Fruit fly (Drosophila melanogaster) whole organism, wandering third instar larva: ENCODE data around the gene Glut1.

Source experiments
- dl ChIP-seq, 2 experiments: fragments of 175-275, 200-275 bp in 1 of 2; fragments of 200-275 bp in 1 of 2; sonication (Bioruptor generic); optimal IDR thresholded peaks; lab custom pipeline; 2018; ENCODE audit warnings: mild to moderate bottlenecking in 2 of 2, missing biosample characterization in 2 of 2, missing genetic modification characterization in 2 of 2, moderate library complexity in 2 of 2; ENCODE audit not compliant: partially characterized antibody in 2 of 2, insufficient read depth in 1 of 2
- fru ChIP-seq: fragments of 200-800 bp; sonication (Bioruptor generic); optimal IDR thresholded peaks from 3 replicates; lab custom pipeline; 2016; ENCODE audit warnings: missing biosample characterization, mild to moderate bottlenecking, missing genetic modification characterization
- lola ChIP-seq: fragments of >200 bp; optimal IDR thresholded peaks from 2 replicates; lab custom pipeline; 2017; ENCODE audit warnings: missing biosample characterization, missing genetic modification characterization
- pan ChIP-seq: fragments of >200 bp; optimal IDR thresholded peaks from 2 replicates; lab custom pipeline; 2017
- woc ChIP-seq: sonication (Bioruptor generic); optimal IDR thresholded peaks from 2 replicates; lab custom pipeline; 2016; ENCODE audit warnings: missing biosample characterization, mild to moderate bottlenecking, missing genetic modification characterization

- TF ChIP-seq pan (lab: Kevin White, UChicago) (no peak), woc (GFP tag; lab: Kevin White, UChicago) (peak; percentile 74), lola (no peak), fru (peak; percentile 49), dl (GFP tag; optimal IDR thresholded peaks at IDR 0.05; lab: Kevin White, UChicago; ENCODE audit: insufficient read depth in 1 of 2, partially characterized antibody in 2 of 2) (no peak)
Measured at dm6 chr3L:872389-872972, 41.4 kb upstream of the Glut1 start.
